Worm (Caenorhabditis elegans): ENCODE results near the gene slc-46A.

Gene slc-46A

ce11 chrIV:5334518-5334917 lies 15.5 kb downstream of the slc-46A start (continued):
- TF ChIP-seq ztf-11 (tag; optimal IDR thresholded peaks at IDR 0.05) (no peak), mef-2 (tag; optimal IDR thresholded peaks at IDR 0.05) (no peak), lin-15B (tag; optimal IDR thresholded peaks at IDR 0.05) (no peak), ceh-63 (GFP tag; optimal IDR thresholded peaks at IDR 0.05) (no peak), elt-2 (tag; optimal IDR thresholded peaks at IDR 0.05) (no peak), grh-1 (GFP tag; IDR thresholded peaks at IDR 0.05) (no peak), fkh-8 (tag; optimal IDR thresholded peaks at IDR 0.05) (no peak), tbx-2 (tag; optimal IDR thresholded peaks at IDR 0.05) (peak; percentile 50), skn-1 (tag; optimal IDR thresholded peaks at IDR 0.05) (peak; percentile 33), aha-1 (tag; optimal IDR thresholded peaks at IDR 0.05) (no peak), fos-1 (tag; optimal IDR thresholded peaks at IDR 0.05) (peak; percentile 80), ama-1 (optimal IDR thresholded peaks at IDR 0.05) (no peak), ceh-82 (tag; optimal IDR thresholded peaks at IDR 0.05) (peak; percentile 31 to 69 (median 57)), pag-3 (tag; optimal IDR thresholded peaks at IDR 0.05; ENCODE audit: borderline replicate concordance, insufficient read depth) (no peak), rnt-1 (tag; optimal IDR thresholded peaks at IDR 0.05) (no peak), dpl-1 (GFP tag; optimal IDR thresholded peaks at IDR 0.05) (peak; percentile 9 to 52 (median 38)), snu-23 (GFP tag; optimal IDR thresholded peaks at IDR 0.05) (peak; percentile 82), isw-1 (GFP tag; IDR thresholded peaks at IDR 0.05) (peak; percentile 36), sup-37 (GFP tag; optimal IDR thresholded peaks at IDR 0.05) (no peak), nhr-20 (tag; optimal IDR thresholded peaks at IDR 0.05) (peak; percentile 60), lir-3 (tag; optimal IDR thresholded peaks at IDR 0.05; ENCODE audit: poor library complexity) (no peak), nhr-85 (tag) (no peak), efl-3 (GFP tag; optimal IDR thresholded peaks at IDR 0.05) (no peak), jun-1 (tag; optimal IDR thresholded peaks at IDR 0.05) (peak; percentile 14), ets-5 (GFP tag; IDR thresholded peaks at IDR 0.05) (no peak), F16B12.6 (tag; optimal IDR thresholded peaks at IDR 0.05) (no peak), hpl-2 (GFP tag; optimal IDR thresholded peaks at IDR 0.05) (no peak), hlh-17 (GFP tag; optimal IDR thresholded peaks at IDR 0.05; ENCODE audit: borderline replicate concordance) (no peak), unc-130 (tag; optimal IDR thresholded peaks at IDR 0.05) (peak; percentile 55), lsy-2 (tag; optimal IDR thresholded peaks at IDR 0.05) (peak; percentile 26 to 74), nhr-11 (tag; optimal IDR thresholded peaks at IDR 0.05) (no peak), sptf-1 (tag; optimal IDR thresholded peaks at IDR 0.05) (no peak), nhr-28 (tag; optimal IDR thresholded peaks at IDR 0.05) (no peak), nhr-76 (tag; optimal IDR thresholded peaks at IDR 0.05) (no peak), lin-35 (GFP tag; optimal IDR thresholded peaks at IDR 0.05) (peak; percentile 55 to 74), mep-1 (tag; optimal IDR thresholded peaks at IDR 0.05) (peak; percentile 50), zag-1 (tag; optimal IDR thresholded peaks at IDR 0.05) (no peak), fkh-4 (tag; optimal IDR thresholded peaks at IDR 0.05; ENCODE audit: borderline replicate concordance) (no peak), aly-2 (tag; optimal IDR thresholded peaks at IDR 0.05) (peak; percentile 36), Y116A8C.19 (tag; optimal IDR thresholded peaks at IDR 0.05; ENCODE audit: borderline replicate concordance) (no peak), ceh-8 (GFP tag; optimal IDR thresholded peaks at IDR 0.05) (peak; percentile 39), lin-13 (GFP tag; optimal IDR thresholded peaks at IDR 0.05) (peak; percentile 32), unc-62 (GFP tag; optimal IDR thresholded peaks at IDR 0.05) (no peak), swsn-7 (tag; optimal IDR thresholded peaks at IDR 0.05) (peak; percentile 59), ztf-4 (tag; optimal IDR thresholded peaks at IDR 0.05) (no peak), snpc-4 (tag; optimal IDR thresholded peaks at IDR 0.05) (peak; percentile 56), nhr-237 (tag; optimal IDR thresholded peaks at IDR 0.05) (peak; percentile 20), nhr-90 (tag; optimal IDR thresholded peaks at IDR 0.05; ENCODE audit: poor library complexity) (peak; percentile 70), nhr-84 (tag; optimal IDR thresholded peaks at IDR 0.05) (no peak), egl-13 (tag; optimal IDR thresholded peaks at IDR 0.05) (no peak), xbp-1 (tag; optimal IDR thresholded peaks at IDR 0.05) (peak; percentile 50), ceh-88 (GFP tag; IDR thresholded peaks at IDR 0.05) (peak; percentile 35; the same call in 1 of the 2 replicates), sox-4 (tag; optimal IDR thresholded peaks at IDR 0.05) (no peak), unc-30 (tag; optimal IDR thresholded peaks at IDR 0.05) (no peak)

Data from whole organism, L1 larva.